Fruit fly (Drosophila melanogaster) whole organism, embryonic: ENCODE measurements around the gene beag.
A peak's percentile ranks its signal among the peaks of the same experiment; 100 is the strongest.

Source experiments
- Ada2b ChIP-seq: fragments of 200-800 bp; sonication (Bioruptor generic); IDR thresholded peaks from 2 replicates; pipeline ENCODE4 v1.3.6; 2022; ENCODE audit warnings: missing biosample characterization, missing genetic modification characterization
- CG10209 ChIP-seq: fragments of 200-800 bp; sonication (Bioruptor generic); optimal IDR thresholded peaks from 3 replicates; lab custom pipeline; 2017; ENCODE audit warnings: missing biosample characterization, mild to moderate bottlenecking, missing genetic modification characterization, missing genetic modification reagents
- CG10462 ChIP-seq: fragments of 200-800 bp; sonication (Bioruptor generic); optimal IDR thresholded peaks from 2 replicates; lab custom pipeline; 2016; ENCODE audit warnings: missing biosample characterization, missing genetic modification characterization
- CG11085 ChIP-seq: fragments of 200-800 bp; sonication (Bioruptor generic); IDR thresholded peaks from 2 replicates; pipeline ENCODE4 v1.3.6; 2022; ENCODE audit warnings: missing biosample characterization, missing genetic modification characterization
- CG12744 ChIP-seq: fragments of 200-800 bp; sonication (Bioruptor generic); optimal IDR thresholded peaks from 2 replicates; lab custom pipeline; 2016; ENCODE audit warnings: missing biosample characterization, missing genetic modification characterization
- CG13123 ChIP-seq: fragments of 200-800 bp; sonication (Bioruptor generic); optimal IDR thresholded peaks from 2 replicates; lab custom pipeline; 2016; ENCODE audit warnings: missing biosample characterization, missing genetic modification characterization
- CG13287 ChIP-seq: fragments of 200-800 bp; sonication (Bioruptor generic); IDR thresholded peaks from 2 replicates; pipeline ENCODE4 v1.3.6; 2022; ENCODE audit warnings: missing biosample characterization, missing genetic modification characterization; ENCODE audit not compliant: partially characterized antibody
- CG15479 ChIP-seq: fragments of 200-800 bp; sonication (Bioruptor generic); optimal IDR thresholded peaks from 3 replicates; lab custom pipeline; 2019; ENCODE audit warnings: missing biosample characterization, mild to moderate bottlenecking, missing genetic modification characterization, moderate library complexity
- CG1603 ChIP-seq: fragments of 200-800 bp; sonication (Bioruptor generic); optimal IDR thresholded peaks from 2 replicates; lab custom pipeline; 2019; ENCODE audit warnings: missing biosample characterization, mild to moderate bottlenecking, missing genetic modification characterization, moderate library complexity
- CG17568 ChIP-seq: fragments of 200-800 bp; sonication (Bioruptor generic); optimal IDR thresholded peaks from 2 replicates; lab custom pipeline; 2018; ENCODE audit warnings: missing biosample characterization, mild to moderate bottlenecking, missing genetic modification characterization, moderate library complexity
- CG17802 ChIP-seq: fragments of 200-800 bp; sonication (Bioruptor generic); optimal IDR thresholded peaks from 2 replicates; lab custom pipeline; 2018; ENCODE audit warnings: missing biosample characterization, mild to moderate bottlenecking, missing genetic modification characterization, moderate library complexity
- CG18011 ChIP-seq: fragments of 200-800 bp; sonication (Bioruptor generic); optimal IDR thresholded peaks from 2 replicates; lab custom pipeline; 2017; ENCODE audit warnings: missing biosample characterization, missing genetic modification characterization, mild to moderate bottlenecking, moderate library complexity, missing genotype
- CG30403 ChIP-seq: fragments of 200-800 bp; sonication (Bioruptor generic); optimal IDR thresholded peaks from 3 replicates; lab custom pipeline; 2016; ENCODE audit warnings: missing biosample characterization, missing genetic modification characterization
- CG34224 ChIP-seq: fragments of 200-800 bp; sonication (Bioruptor generic); IDR thresholded peaks from 3 replicates; pipeline ENCODE4 v1.3.6; 2022; ENCODE audit warnings: missing biosample characterization, missing genetic modification characterization; ENCODE audit not compliant: partially characterized antibody
- CG3726 ChIP-seq: fragments of 200-800 bp; sonication (Bioruptor generic); IDR thresholded peaks from 3 replicates; pipeline ENCODE4, ENCODE4 v1.3.6; 2022; ENCODE audit warnings: missing biosample characterization, missing genetic modification characterization
- CG3847 ChIP-seq: fragments of 200-800 bp; sonication (Bioruptor generic); IDR thresholded peaks from 2 replicates; pipeline ENCODE4 v1.3.6; 2022; ENCODE audit warnings: missing biosample characterization, missing genetic modification characterization
- CG6854 ChIP-seq: fragments of 200-800 bp; sonication (Bioruptor generic); optimal IDR thresholded peaks from 3 replicates; lab custom pipeline; 2017; ENCODE audit warnings: missing biosample characterization, mild to moderate bottlenecking, missing genetic modification characterization
- CG7839 ChIP-seq: fragments of 200-800 bp; sonication (Bioruptor generic); optimal IDR thresholded peaks from 3 replicates; lab custom pipeline; 2018; ENCODE audit warnings: missing biosample characterization, mild to moderate bottlenecking, missing genetic modification characterization, moderate library complexity
- CG7928 ChIP-seq: fragments of 200-800 bp; sonication (Bioruptor generic); optimal IDR thresholded peaks from 2 replicates; lab custom pipeline; 2017; ENCODE audit warnings: missing biosample characterization, mild to moderate bottlenecking, missing genetic modification characterization
- CG7987 ChIP-seq: fragments of 200-800 bp; sonication (Bioruptor generic); optimal IDR thresholded peaks from 2 replicates; lab custom pipeline; 2018; ENCODE audit warnings: missing biosample characterization, mild to moderate bottlenecking, missing genetic modification characterization, moderate library complexity
- CG8281 ChIP-seq: fragments of 200-800 bp; sonication (Bioruptor generic); optimal IDR thresholded peaks from 2 replicates; lab custom pipeline; 2018; ENCODE audit warnings: missing biosample characterization, mild to moderate bottlenecking, missing genetic modification characterization, moderate library complexity
- CTCF ChIP-seq: fragments of 200-800 bp; sonication (Bioruptor generic); optimal IDR thresholded peaks from 2 replicates; lab custom pipeline; 2017; ENCODE audit warnings: missing biosample characterization, mild to moderate bottlenecking, missing genetic modification characterization, moderate library complexity
- Chrac-16 ChIP-seq: fragments of 200-800 bp; sonication (Bioruptor generic); optimal IDR thresholded peaks from 3 replicates; lab custom pipeline; 2016; ENCODE audit warnings: missing biosample characterization, missing genetic modification characterization
- CoRest ChIP-seq: fragments of 200-800 bp; sonication (Bioruptor generic); optimal IDR thresholded peaks from 3 replicates; lab custom pipeline; 2018; ENCODE audit warnings: missing biosample characterization, mild to moderate bottlenecking, missing genetic modification characterization, moderate library complexity
- D ChIP-seq, 2 experiments: fragments of 200-800 bp in 1 of 2; fragments of >200 bp in 1 of 2; sonication (Bioruptor generic) in 1 of 2; optimal IDR thresholded peaks; 2 replicates in 1 of 2; 3 replicates in 1 of 2; lab custom pipeline; 2017; ENCODE audit warnings: mild to moderate bottlenecking in 1 of 2, missing biosample characterization in 1 of 2, missing genetic modification characterization in 1 of 2, missing genetic modification reagents in 1 of 2
- Dek ChIP-seq: fragments of 200-800 bp; sonication (Bioruptor generic); optimal IDR thresholded peaks from 3 replicates; lab custom pipeline; 2019; ENCODE audit warnings: missing biosample characterization, mild to moderate bottlenecking, missing genetic modification characterization, moderate library complexity
- Doc3 ChIP-seq: fragments of 200-800 bp; sonication (Bioruptor generic); IDR thresholded peaks from 3 replicates; pipeline ENCODE4 v1.3.6; 2022; ENCODE audit warnings: missing biosample characterization, missing genetic modification characterization; ENCODE audit not compliant: partially characterized antibody
- ERR ChIP-seq: fragments of 200-800 bp; sonication (Bioruptor generic); optimal IDR thresholded peaks from 2 replicates; lab custom pipeline; 2016; ENCODE audit warnings: missing biosample characterization, missing genetic modification characterization
- Hand ChIP-seq: fragments of 200-800 bp; sonication (Bioruptor generic); optimal IDR thresholded peaks from 2 replicates; lab custom pipeline; 2017; ENCODE audit warnings: mild to moderate bottlenecking, missing biosample characterization, missing genetic modification reagents, missing genetic modification characterization
- MESR4 ChIP-seq: fragments of 200-800 bp; sonication (Bioruptor generic); optimal IDR thresholded peaks from 2 replicates; lab custom pipeline; 2018; ENCODE audit warnings: missing biosample characterization, mild to moderate bottlenecking, missing genetic modification characterization, moderate library complexity
- MTF-1 ChIP-seq: fragments of 200-800 bp; sonication (Bioruptor generic); optimal IDR thresholded peaks from 2 replicates; lab custom pipeline; 2018; ENCODE audit warnings: missing biosample characterization, mild to moderate bottlenecking, missing genetic modification characterization, borderline replicate concordance
- NFAT ChIP-seq: fragments of 200-800 bp; sonication (Bioruptor generic); IDR thresholded peaks from 2 replicates; pipeline ENCODE4 v1.3.6; 2022; ENCODE audit warnings: missing biosample characterization, missing genetic modification characterization
- Nf-YA ChIP-seq: fragments of 200-800 bp; sonication (Bioruptor generic); IDR thresholded peaks from 2 replicates; pipeline ENCODE4 v1.3.6; 2022; ENCODE audit warnings: missing biosample characterization, missing genetic modification characterization
- Rx ChIP-seq: fragments of 200-800 bp; sonication (Bioruptor generic); IDR thresholded peaks from 2 replicates; pipeline ENCODE4 v1.3.6; 2022; ENCODE audit warnings: missing biosample characterization, missing genetic modification characterization
- Xrp1 ChIP-seq: fragments of 200-800 bp; sonication (Bioruptor generic); IDR thresholded peaks from 2 replicates; pipeline ENCODE4 v1.3.6; 2022; ENCODE audit warnings: missing biosample characterization, missing genetic modification characterization
- abd-A ChIP-seq: fragments of 200-800 bp; sonication (Bioruptor generic); optimal IDR thresholded peaks from 3 replicates; lab custom pipeline; 2019; ENCODE audit warnings: missing biosample characterization, mild to moderate bottlenecking, missing genetic modification characterization, moderate library complexity
- ato ChIP-seq: fragments of 200-800 bp; sonication (Bioruptor generic); IDR thresholded peaks from 2 replicates; pipeline ENCODE4 v1.3.6; 2022; ENCODE audit warnings: missing biosample characterization, missing genetic modification characterization; ENCODE audit not compliant: partially characterized antibody
- bab2 ChIP-seq: fragments of 200-800 bp; sonication (Bioruptor generic); optimal IDR thresholded peaks from 2 replicates; lab custom pipeline; 2016; ENCODE audit warnings: missing biosample characterization, missing genetic modification characterization
- cas ChIP-seq: fragments of 200-800 bp; sonication (Bioruptor generic); IDR thresholded peaks from 2 replicates; pipeline ENCODE4 v1.3.6; 2022; ENCODE audit warnings: missing biosample characterization, missing genetic modification characterization
- chinmo ChIP-seq: fragments of 200-800 bp; sonication (Bioruptor generic); IDR thresholded peaks from 4 replicates; pipeline ENCODE4 v1.3.6; 2022; ENCODE audit warnings: missing biosample characterization, missing genetic modification characterization; ENCODE audit not compliant: partially characterized antibody
- dysf ChIP-seq: fragments of 200-800 bp; sonication (Bioruptor generic); IDR thresholded peaks from 3 replicates; pipeline ENCODE4 v1.3.6; 2022; ENCODE audit warnings: missing biosample characterization, missing genetic modification characterization
- gcm2 ChIP-seq: fragments of 200-800 bp; sonication (Bioruptor generic); optimal IDR thresholded peaks from 2 replicates; lab custom pipeline; 2016; ENCODE audit warnings: missing biosample characterization, missing genetic modification characterization
- gt ChIP-seq: fragments of 200-800 bp; sonication (Bioruptor generic); IDR thresholded peaks from 2 replicates; pipeline ENCODE4 v1.3.6; 2022; ENCODE audit warnings: missing biosample characterization, missing genetic modification characterization
- ham ChIP-seq: fragments of 200-800 bp; sonication (Bioruptor generic); IDR thresholded peaks from 2 replicates; pipeline ENCODE4 v1.3.6; 2022; ENCODE audit warnings: missing biosample characterization, missing genetic modification characterization
- hbn ChIP-seq: fragments of 200-800 bp; sonication (Bioruptor generic); IDR thresholded peaks from 2 replicates; pipeline ENCODE4 v1.3.6; 2022; ENCODE audit warnings: missing biosample characterization, missing genetic modification characterization; ENCODE audit not compliant: partially characterized antibody
- lilli ChIP-seq: fragments of 200-800 bp; sonication (Bioruptor generic); optimal IDR thresholded peaks from 3 replicates; lab custom pipeline; 2016; ENCODE audit warnings: missing biosample characterization, missing genetic modification characterization
- pho ChIP-seq: fragments of 200-800 bp; sonication (Bioruptor generic); optimal IDR thresholded peaks from 2 replicates; lab custom pipeline; 2016; ENCODE audit warnings: missing biosample characterization, missing genetic modification characterization
- rib ChIP-seq: fragments of 200-800 bp; sonication (Bioruptor generic); IDR thresholded peaks from 2 replicates; pipeline ENCODE4 v1.3.6; 2022; ENCODE audit warnings: missing biosample characterization, missing genetic modification characterization
- tap ChIP-seq: fragments of 200-800 bp; optimal IDR thresholded peaks from 3 replicates; lab custom pipeline; 2019; ENCODE audit warnings: missing biosample characterization, mild to moderate bottlenecking, missing genetic modification characterization, moderate library complexity
- unc-4 ChIP-seq: fragments of 200-800 bp; sonication (Bioruptor generic); IDR thresholded peaks from 2 replicates; pipeline ENCODE4 v1.3.6; 2022; ENCODE audit warnings: missing biosample characterization, missing genetic modification characterization; ENCODE audit not compliant: partially characterized antibody
- usp ChIP-seq: fragments of >200 bp; optimal IDR thresholded peaks from 2 replicates; lab custom pipeline; 2017; ENCODE audit warnings: missing biosample characterization, missing genetic modification characterization

beag gene

dm6 chr3R:9039448-9039847 is 25.4 kb downstream of the beag start, which contains the start of gene neur (continued):
- TF ChIP-seq CG11085, result no peak
- no peak for TF ChIP-seq CG7839 (tag; lab: Kevin White, UChicago)
- peak; percentile 26 for TF ChIP-seq CG30403 (GFP tag; lab: Kevin White, UChicago)
- no peak for TF ChIP-seq Ada2b (GFP tag; lab: Robert Waterston, UW)
- peak; percentile 75 for TF ChIP-seq CoRest (tag; lab: Kevin White, UChicago)
- TF ChIP-seq CG18011 (GFP tag; lab: Kevin White, UChicago), result no peak
- TF ChIP-seq Dek (tag; lab: Kevin White, UChicago), result no peak
- no peak for TF ChIP-seq Hand
- TF ChIP-seq NFAT (GFP tag; lab: Robert Waterston, UW), result no peak
- TF ChIP-seq CG10462 (GFP tag; lab: Kevin White, UChicago), result no peak
- TF ChIP-seq rib, result no peak
- no peak for TF ChIP-seq CG13123 (GFP tag; lab: Kevin White, UChicago)
- no peak for TF ChIP-seq cas (GFP tag; lab: Robert Waterston, UW)
- TF ChIP-seq CG17568 (GFP tag; lab: Kevin White, UChicago), result no peak
- TF ChIP-seq Rx (GFP tag; lab: Robert Waterston, UW), result no peak
- no peak for TF ChIP-seq MTF-1 (GFP tag; lab: Kevin White, UChicago)
- TF ChIP-seq MESR4 (GFP tag; lab: Kevin White, UChicago), result no peak
- TF ChIP-seq gcm2 (GFP tag; lab: Kevin White, UChicago), result no peak
- no peak for TF ChIP-seq CG7928 (GFP tag; lab: Kevin White, UChicago)
- no peak for TF ChIP-seq CG6854 (GFP tag; lab: Kevin White, UChicago)
- TF ChIP-seq Chrac-16 (GFP tag; lab: Kevin White, UChicago), result no peak
- no peak; the same call in 2 of the 3 replicates for TF ChIP-seq dysf (GFP tag; lab: Robert Waterston, UW)
- TF ChIP-seq CG1603, result peak; percentile 29
- TF ChIP-seq CTCF, result peak; percentile 7
- TF ChIP-seq CG17802 (tag; lab: Kevin White, UChicago), result no peak
- peak; percentile 78 for TF ChIP-seq CG13287
- no peak for TF ChIP-seq ham
- no peak for TF ChIP-seq Nf-YA (GFP tag; lab: Robert Waterston, UW)
- TF ChIP-seq CG12744, result no peak
- peak; percentile 59 for TF ChIP-seq CG34224 (GFP tag; lab: Robert Waterston, UW)
- TF ChIP-seq CG7987 (GFP tag; lab: Kevin White, UChicago), result no peak
- TF ChIP-seq CG3726 (GFP tag; lab: Robert Waterston, UW), result no peak
- 0 out of 2 replicates have a peak, but pooled peaks have one; percentile 18 for TF ChIP-seq hbn (GFP tag; lab: Robert Waterston, UW)
- TF ChIP-seq gt (GFP tag; lab: Robert Waterston, UW), result no peak
- no peak for TF ChIP-seq Xrp1
- TF ChIP-seq CG15479 (GFP tag; lab: Kevin White, UChicago), result no peak
- peak; percentile 58; the same call in 1 of the 2 replicates for TF ChIP-seq ato (GFP tag; lab: Robert Waterston, UW)
- TF ChIP-seq tap (tag; lab: Kevin White, UChicago), result no peak
- peak; percentile 35 for TF ChIP-seq lilli (GFP tag; lab: Kevin White, UChicago)
- no peak for TF ChIP-seq pho (GFP tag; lab: Kevin White, UChicago)
- TF ChIP-seq bab2 (GFP tag; lab: Kevin White, UChicago), result no peak
- TF ChIP-seq CG3847 (GFP tag; lab: Robert Waterston, UW), result peak; percentile 29
- no peak for TF ChIP-seq abd-A (tag; lab: Kevin White, UChicago)
- no peak for TF ChIP-seq CG10209
- TF ChIP-seq Doc3 (GFP tag; lab: Robert Waterston, UW), result peak; percentile 59
- no peak for TF ChIP-seq usp (GFP tag; lab: Kevin White, UChicago)
- no peak for TF ChIP-seq CG8281 (tag; lab: Kevin White, UChicago)
- TF ChIP-seq unc-4 (GFP tag; lab: Robert Waterston, UW), result peak; percentile 72
- 0 out of 4 replicates have a peak, but pooled peaks have one; percentile 66 for TF ChIP-seq chinmo (GFP tag; lab: Robert Waterston, UW)
- no peak for TF ChIP-seq D (optimal IDR thresholded peaks at IDR 0.05; lab: Kevin White, UChicago)
- no peak for TF ChIP-seq D (GFP tag; optimal IDR thresholded peaks at IDR 0.05; lab: Kevin White, UChicago)
- no peak for TF ChIP-seq ERR
